Worm (Caenorhabditis elegans) whole organism, early embryonic: Measurements from ENCODE around the gene skr-16.

Experiments
- B0310.2 ChIP-seq: sonication (generic microtip); optimal IDR thresholded peaks from 2 replicates; lab custom pipeline; 2016; ENCODE audit warnings: mild to moderate bottlenecking, missing genetic modification characterization, missing compliant biosample characterization
- aly-1 ChIP-seq: sonication (generic microtip); optimal IDR thresholded peaks from 2 replicates; lab custom pipeline; 2016; ENCODE audit warnings: missing genetic modification characterization, missing compliant biosample characterization
- ama-1 ChIP-seq: fragments of 150-350 bp; optimal IDR thresholded peaks from 2 replicates; lab custom pipeline; 2014
- ceh-13 ChIP-seq: fragments of 200-800 bp; sonication (Bioruptor generic); optimal IDR thresholded peaks from 2 replicates; lab custom pipeline; 2018; ENCODE audit warnings: mild to moderate bottlenecking, missing genetic modification characterization, missing compliant biosample characterization
- ceh-36 ChIP-seq: sonication (generic microtip); optimal IDR thresholded peaks from 2 replicates; lab custom pipeline; 2016; ENCODE audit warnings: missing genetic modification characterization, inconsistent platforms, missing compliant biosample characterization
- flt-1 ChIP-seq: fragments of 200-800 bp; sonication (Bioruptor generic); IDR thresholded peaks from 2 replicates; pipeline ENCODE4 v1.3.6; 2022; ENCODE audit warnings: missing genetic modification characterization, missing compliant biosample characterization
- pes-1 ChIP-seq: fragments of 200-800 bp; sonication (Bioruptor generic); IDR thresholded peaks from 2 replicates; pipeline ENCODE4 v1.3.6; 2022; ENCODE audit warnings: missing genetic modification reagents, missing genetic modification characterization, missing compliant biosample characterization
- scrt-1 ChIP-seq: fragments of 200-800 bp; sonication (Bioruptor generic); IDR thresholded peaks from 2 replicates; pipeline ENCODE4 v1.3.6; 2022; ENCODE audit warnings: missing genetic modification characterization, missing compliant biosample characterization
- tbx-37 ChIP-seq: fragments of 200-800 bp; sonication (Bioruptor generic); conservative IDR thresholded peaks from 2 replicates; pipeline ENCODE4 v1.3.6; 2022; ENCODE audit warnings: missing genetic modification reagents, missing genetic modification characterization, missing compliant biosample characterization

ce11 chrIV:7211313-7211712 is 42.8 kb downstream of the skr-16 start:
- no peak for TF ChIP-seq ama-1 (lab: Kevin White, UChicago)
- no peak for TF ChIP-seq pes-1 (GFP tag; lab: Robert Waterston, UW)
- no peak for TF ChIP-seq scrt-1
- no peak for TF ChIP-seq tbx-37 (GFP tag; lab: Robert Waterston, UW)
- TF ChIP-seq B0310.2 (tag; lab: Kevin White, UChicago) = no peak
- TF ChIP-seq ceh-13 (GFP tag; lab: Kevin White, UChicago) = no peak
- TF ChIP-seq ceh-36 (tag; lab: Kevin White, UChicago) = no peak
- no peak for TF ChIP-seq flt-1 (GFP tag; lab: Robert Waterston, UW)
- TF ChIP-seq aly-1 (tag; lab: Kevin White, UChicago) = no peak
